Worm (Caenorhabditis elegans) whole organism, L4 larva: Measurements from ENCODE around the gene ilkp-1.

Source experiments
- fos-1 ChIP-seq: fragments of 150-350 bp; optimal IDR thresholded peaks from 2 replicates; lab custom pipeline; 2014; ENCODE audit warnings: missing biosample characterization, missing genetic modification characterization
- lin-15B ChIP-seq: fragments of 150-350 bp; sonication (generic microtip); optimal IDR thresholded peaks from 3 replicates; lab custom pipeline; 2014; ENCODE audit warnings: missing biosample characterization, missing genetic modification characterization
- mdl-1 ChIP-seq, 2 experiments: fragments of 150-350 bp in 1 of 2; sonication (generic microtip) in 1 of 2; optimal IDR thresholded peaks; 2 replicates each; lab custom pipeline; 2014 to 2017; ENCODE audit warnings: missing biosample characterization in 2 of 2, missing genetic modification characterization in 2 of 2
- mxl-2 ChIP-seq: fragments of 200-800 bp; sonication (Bioruptor generic); conservative IDR thresholded peaks from 2 replicates; pipeline ENCODE4 v1.3.6; 2022; ENCODE audit warnings: missing genetic modification reagents, missing genetic modification characterization, missing compliant biosample characterization
- nhr-77 ChIP-seq: fragments of 150-350 bp; optimal IDR thresholded peaks from 2 replicates; lab custom pipeline; 2014; ENCODE audit warnings: missing biosample characterization, missing genetic modification characterization
- skn-1 ChIP-seq: fragments of 150-350 bp; optimal IDR thresholded peaks from 2 replicates; lab custom pipeline; 2014; ENCODE audit warnings: missing biosample characterization, missing genetic modification characterization

DNA sequence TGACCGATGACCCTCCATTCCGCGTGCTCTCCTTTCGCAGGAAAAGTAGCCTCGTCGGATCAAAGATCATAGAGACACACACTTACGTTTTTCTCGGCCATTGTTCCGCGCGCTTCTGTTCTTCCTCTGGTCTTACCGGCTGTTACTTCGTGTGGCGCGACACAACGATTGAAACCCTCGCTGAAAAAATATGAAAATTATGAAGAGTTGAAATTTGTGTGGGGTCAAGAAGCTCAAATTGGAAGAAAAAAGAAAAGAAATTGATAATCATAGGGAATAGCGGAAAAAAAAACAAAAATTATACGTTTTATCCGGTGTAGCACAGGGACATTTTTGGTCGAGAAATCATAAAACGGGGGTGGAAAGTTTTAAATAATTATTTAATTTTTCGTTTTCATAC, 9.0 kb upstream of the ilkp-1 start, which contains the start of gene cey-1:
- TF ChIP-seq lin-15B (tag; lab: Kevin White, UChicago) (no peak), mxl-2 (GFP tag; lab: Robert Waterston, UW) (no peak), nhr-77 (tag; lab: Kevin White, UChicago) (no peak), skn-1 (no peak), fos-1 (no peak), mdl-1 (tag; optimal IDR thresholded peaks at IDR 0.05; lab: Kevin White, UChicago) (no peak)
